Fruit fly (Drosophila melanogaster) whole organism, pupa: ENCODE results near the gene EMC5.
A peak's percentile ranks its signal among the peaks of the same experiment; 100 is the strongest.

ENCODE experiments used
- CG10348 ChIP-seq: fragments of 200-800 bp; sonication (Bioruptor generic); IDR thresholded peaks from 2 replicates; pipeline ENCODE4 v1.3.6; 2022; ENCODE audit warnings: missing biosample characterization, missing genetic modification characterization
- CG12605 ChIP-seq: fragments of 200-800 bp; sonication (Bioruptor generic); IDR thresholded peaks from 2 replicates; pipeline ENCODE4 v1.3.6; 2022; ENCODE audit warnings: missing biosample characterization, missing genetic modification characterization
- CG13204 ChIP-seq: fragments of 200-800 bp; sonication (Bioruptor generic); optimal IDR thresholded peaks from 2 replicates; lab custom pipeline; 2018; ENCODE audit warnings: missing biosample characterization, mild to moderate bottlenecking, missing genetic modification characterization, moderate library complexity
- CG14655 ChIP-seq: fragments of 200-800 bp; sonication (Bioruptor generic); optimal IDR thresholded peaks from 3 replicates; lab custom pipeline; 2017; ENCODE audit warnings: mild to moderate bottlenecking, missing biosample characterization, missing genetic modification reagents, missing genetic modification characterization
- CG15710 ChIP-seq: fragments of 200-800 bp; sonication (Bioruptor generic); optimal IDR thresholded peaks from 2 replicates; lab custom pipeline; 2018; ENCODE audit warnings: missing biosample characterization, mild to moderate bottlenecking, missing genetic modification characterization, moderate library complexity
- CG32121 ChIP-seq: fragments of 200-800 bp; sonication (Bioruptor generic); IDR thresholded peaks from 2 replicates; pipeline ENCODE4 v1.3.6; 2022; ENCODE audit warnings: missing biosample characterization, missing genetic modification characterization
- CG34367 ChIP-seq: fragments of 200-800 bp; sonication (Bioruptor generic); optimal IDR thresholded peaks from 2 replicates; lab custom pipeline; 2018; ENCODE audit warnings: missing biosample characterization, mild to moderate bottlenecking, missing genetic modification characterization
- CG8159 ChIP-seq: fragments of 200-800 bp; sonication (Bioruptor generic); optimal IDR thresholded peaks from 3 replicates; lab custom pipeline; 2018; ENCODE audit warnings: missing biosample characterization, mild to moderate bottlenecking, missing genetic modification characterization, moderate library complexity
- CG8301 ChIP-seq: fragments of 200-800 bp; sonication (Bioruptor generic); optimal IDR thresholded peaks from 2 replicates; lab custom pipeline; 2018; ENCODE audit warnings: missing biosample characterization, mild to moderate bottlenecking, missing genetic modification characterization
- D1 ChIP-seq: fragments of 200-800 bp; sonication (Bioruptor generic); optimal IDR thresholded peaks from 2 replicates; lab custom pipeline; 2018; ENCODE audit warnings: missing biosample characterization, mild to moderate bottlenecking, missing genetic modification characterization, moderate library complexity
- EcR ChIP-seq: fragments of 200-800 bp; sonication (Bioruptor generic); optimal IDR thresholded peaks from 3 replicates; lab custom pipeline; 2019; ENCODE audit warnings: missing biosample characterization, missing genetic modification characterization, mild to moderate bottlenecking, moderate library complexity, missing genetic modification reagents
- Pif1B ChIP-seq: fragments of 200-800 bp; sonication (Bioruptor generic); optimal IDR thresholded peaks from 3 replicates; lab custom pipeline; 2016; ENCODE audit warnings: missing biosample characterization, missing genetic modification characterization
- gl ChIP-seq: fragments of 200-800 bp; sonication (Bioruptor generic); optimal IDR thresholded peaks from 2 replicates; lab custom pipeline; 2018; ENCODE audit warnings: missing biosample characterization, mild to moderate bottlenecking, missing genetic modification characterization
- rn ChIP-seq: fragments of 200-800 bp; sonication (Bioruptor generic); IDR thresholded peaks from 2 replicates; pipeline ENCODE4 v1.3.6; 2022; ENCODE audit warnings: missing biosample characterization, missing genetic modification characterization

DNA sequence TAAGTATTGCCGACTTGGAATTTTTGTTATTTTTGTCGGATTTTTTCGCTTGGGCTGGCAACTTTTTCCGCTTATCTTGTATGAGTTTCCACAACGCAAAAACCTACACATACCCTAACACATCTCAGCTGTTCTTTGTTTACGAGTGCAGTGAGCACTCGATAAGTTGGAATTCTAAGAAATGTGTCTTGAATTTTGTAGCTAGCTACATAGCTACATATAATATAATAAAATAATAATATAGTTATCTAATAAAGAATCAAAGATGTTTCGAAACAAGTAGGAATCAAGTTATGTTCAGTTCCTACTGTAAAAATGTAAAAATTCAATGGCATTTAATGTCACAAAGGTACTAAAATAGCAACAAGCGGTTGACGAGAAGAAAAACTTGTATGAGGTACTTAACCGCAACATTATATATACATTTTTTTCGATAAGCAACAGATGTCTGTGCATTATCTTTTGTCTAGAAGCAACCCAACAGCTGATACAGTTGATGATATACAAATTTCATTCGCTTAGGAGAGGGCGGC, 30.3 kb upstream of the EMC5 start, which contains the start of gene Bhmt:
- peak; percentile 76 for TF ChIP-seq CG12605
- TF ChIP-seq gl (tag; lab: Kevin White, UChicago) = peak; percentile 73
- TF ChIP-seq CG15710 (tag; lab: Kevin White, UChicago) = peak; percentile 89
- TF ChIP-seq EcR (GFP tag; lab: Kevin White, UChicago) = peak; percentile 90
- TF ChIP-seq CG8301 (tag; lab: Kevin White, UChicago) = peak; percentile 79
- peak; percentile 69; the same call in 1 of the 2 replicates for TF ChIP-seq rn (GFP tag; lab: Robert Waterston, UW)
- peak; percentile 91 for TF ChIP-seq CG8159 (tag; lab: Kevin White, UChicago)
- peak; percentile 85 for TF ChIP-seq CG14655 (GFP tag; lab: Kevin White, UChicago)
- peak; percentile 85 for TF ChIP-seq Pif1B
- peak; percentile 78 for TF ChIP-seq CG34367
- no peak for TF ChIP-seq CG13204 (GFP tag; lab: Kevin White, UChicago)
- TF ChIP-seq CG10348 (GFP tag; lab: Robert Waterston, UW) = no peak
- TF ChIP-seq D1 (tag; lab: Kevin White, UChicago) = peak; percentile 59
- peak; percentile 86 for TF ChIP-seq CG32121 (GFP tag; lab: Robert Waterston, UW)
